Worm (Caenorhabditis elegans) whole organism, L3 larva: ENCODE data around the gene bath-39.

ENCODE experiments used
- R02D3.7 ChIP-seq: fragments of 150-350 bp; optimal IDR thresholded peaks from 2 replicates; lab custom pipeline; 2014; ENCODE audit warnings: missing biosample characterization, missing genetic modification characterization
- aly-2 ChIP-seq: fragments of 150-350 bp; optimal IDR thresholded peaks from 2 replicates; lab custom pipeline; 2014; ENCODE audit warnings: missing biosample characterization, missing genetic modification characterization
- ama-1 ChIP-seq: fragments of 150-350 bp; optimal IDR thresholded peaks from 2 replicates; lab custom pipeline; 2018
- ceh-16 ChIP-seq: sonication (generic microtip); optimal IDR thresholded peaks from 2 replicates; lab custom pipeline; 2017; ENCODE audit warnings: missing biosample characterization, missing genetic modification characterization
- ceh-28 ChIP-seq: fragments of 150-350 bp; optimal IDR thresholded peaks from 2 replicates; lab custom pipeline; 2014; ENCODE audit warnings: missing biosample characterization, missing genetic modification reagents, missing genetic modification characterization
- ceh-82 ChIP-seq: fragments of 150-350 bp; optimal IDR thresholded peaks from 2 replicates; lab custom pipeline; 2014; ENCODE audit warnings: missing biosample characterization, missing genetic modification characterization
- ceh-9 ChIP-seq: sonication (generic microtip); optimal IDR thresholded peaks from 2 replicates; lab custom pipeline; 2018; ENCODE audit warnings: missing biosample characterization, missing genetic modification characterization
- egl-27 ChIP-seq: sonication (generic microtip); optimal IDR thresholded peaks from 4 replicates; lab custom pipeline; 2017; ENCODE audit warnings: missing biosample characterization, missing genetic modification reagents, missing genetic modification characterization
- elt-2 ChIP-seq: sonication (generic microtip); optimal IDR thresholded peaks from 2 replicates; lab custom pipeline; 2016; ENCODE audit warnings: missing genetic modification reagents, mild to moderate bottlenecking, missing genetic modification characterization, missing compliant biosample characterization
- elt-3 ChIP-seq, 3 experiments: fragments of 150-350 bp in 1 of 3; sonication (generic microtip) in 2 of 3; optimal IDR thresholded peaks; 2 replicates in 2 of 3; 4 replicates in 1 of 3; lab custom pipeline; 2014 to 2017; ENCODE audit warnings: missing biosample characterization in 3 of 3, missing genetic modification characterization in 3 of 3
- eor-1 ChIP-seq, 2 experiments: fragments of 150-350 bp; optimal IDR thresholded peaks; 2 replicates each; lab custom pipeline; 2014 to 2018; ENCODE audit warnings: missing biosample characterization in 2 of 2, missing genetic modification characterization in 2 of 2
- fkh-10 ChIP-seq: sonication (generic microtip); optimal IDR thresholded peaks from 2 replicates; lab custom pipeline; 2017; ENCODE audit warnings: missing biosample characterization, missing genetic modification reagents, missing genetic modification characterization
- fkh-2 ChIP-seq: fragments of 150-350 bp; optimal IDR thresholded peaks from 2 replicates; lab custom pipeline; 2014; ENCODE audit warnings: missing biosample characterization, missing genetic modification reagents, missing genetic modification characterization
- hmg-11 ChIP-seq: sonication (generic microtip); optimal IDR thresholded peaks from 2 replicates; lab custom pipeline; 2016; ENCODE audit warnings: missing genetic modification characterization, missing compliant biosample characterization
- jun-1 ChIP-seq: fragments of 150-350 bp; optimal IDR thresholded peaks from 2 replicates; lab custom pipeline; 2014; ENCODE audit warnings: missing biosample characterization, missing genetic modification reagents, missing genetic modification characterization
- lin-15B ChIP-seq: fragments of 150-350 bp; optimal IDR thresholded peaks from 2 replicates; lab custom pipeline; 2014; ENCODE audit warnings: missing biosample characterization, missing genetic modification characterization
- mml-1 ChIP-seq: fragments of 150-350 bp; sonication (generic microtip); optimal IDR thresholded peaks from 3 replicates; lab custom pipeline; 2014; ENCODE audit warnings: missing biosample characterization, missing genetic modification characterization
- nhr-237 ChIP-seq: fragments of 150-350 bp; optimal IDR thresholded peaks from 2 replicates; lab custom pipeline; 2014; ENCODE audit warnings: missing biosample characterization, missing genetic modification characterization
- nhr-25 ChIP-seq: sonication (generic microtip); optimal IDR thresholded peaks from 2 replicates; lab custom pipeline; 2017; ENCODE audit warnings: missing biosample characterization, missing genetic modification characterization
- nhr-43 ChIP-seq: sonication (generic microtip); optimal IDR thresholded peaks from 2 replicates; lab custom pipeline; 2016; ENCODE audit warnings: mild to moderate bottlenecking, missing genetic modification characterization, missing compliant biosample characterization; ENCODE audit not compliant: poor library complexity, severe bottlenecking
- nhr-67 ChIP-seq: fragments of 150-350 bp; optimal IDR thresholded peaks from 2 replicates; lab custom pipeline; 2014; ENCODE audit warnings: missing biosample characterization, missing genetic modification characterization
- nhr-77 ChIP-seq: fragments of 150-350 bp; optimal IDR thresholded peaks from 2 replicates; lab custom pipeline; 2014; ENCODE audit warnings: missing biosample characterization, missing genetic modification characterization
- pha-4 ChIP-seq: fragments of 150-350 bp; optimal IDR thresholded peaks from 2 replicates; lab custom pipeline; 2014; ENCODE audit warnings: missing biosample characterization, missing genetic modification reagents, missing genetic modification characterization
- pqm-1 ChIP-seq: fragments of 150-350 bp; optimal IDR thresholded peaks from 2 replicates; lab custom pipeline; 2017; ENCODE audit warnings: missing biosample characterization, missing genetic modification characterization, inconsistent platforms
- sea-2 ChIP-seq: fragments of 150-350 bp; sonication (generic microtip); optimal IDR thresholded peaks from 4 replicates; lab custom pipeline; 2014; ENCODE audit warnings: missing biosample characterization, missing genetic modification reagents, missing genetic modification characterization
- skn-1 ChIP-seq: fragments of 150-350 bp; optimal IDR thresholded peaks from 2 replicates; lab custom pipeline; 2014; ENCODE audit warnings: missing biosample characterization, missing genetic modification characterization
- tbx-2 ChIP-seq: sonication (generic microtip); optimal IDR thresholded peaks from 2 replicates; lab custom pipeline; 2016; ENCODE audit warnings: mild to moderate bottlenecking, missing genetic modification characterization, missing compliant biosample characterization
- unc-39 ChIP-seq: sonication (generic microtip); optimal IDR thresholded peaks from 4 replicates; lab custom pipeline; 2017; ENCODE audit warnings: missing biosample characterization, missing genetic modification characterization
- ztf-11 ChIP-seq: fragments of 150-350 bp; optimal IDR thresholded peaks from 2 replicates; lab custom pipeline; 2014; ENCODE audit warnings: missing biosample characterization, missing genetic modification characterization

bath-39 gene

DNA sequence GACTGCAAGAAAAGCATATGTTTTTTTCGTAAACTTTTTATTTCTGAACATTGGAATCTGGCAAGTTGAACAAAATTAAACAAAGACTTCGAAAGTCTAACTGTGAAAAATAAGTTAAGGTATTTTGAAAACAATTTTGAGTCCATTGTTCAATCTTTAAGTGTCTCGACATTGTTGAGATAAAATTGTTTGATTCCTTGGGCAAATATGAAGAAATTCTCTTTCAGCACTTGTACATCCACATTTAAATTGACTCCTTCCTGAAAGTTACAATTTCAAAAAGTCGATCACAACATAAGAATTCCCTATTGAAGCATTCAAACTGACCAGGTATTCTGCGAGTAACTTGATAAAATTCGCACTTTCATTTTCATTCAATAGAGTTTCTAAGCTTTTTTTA lies 43.2 kb upstream of the bath-39 start:
- peak; percentile 46 for TF ChIP-seq nhr-43 (tag; lab: Kevin White, UChicago)
- TF ChIP-seq R02D3.7, result no peak
- TF ChIP-seq ceh-82 (tag; lab: Kevin White, UChicago), result peak; percentile 39
- peak; percentile 4 for TF ChIP-seq nhr-25 (tag; lab: Kevin White, UChicago)
- TF ChIP-seq nhr-77 (tag; lab: Kevin White, UChicago), result peak; percentile 79

DNA sequence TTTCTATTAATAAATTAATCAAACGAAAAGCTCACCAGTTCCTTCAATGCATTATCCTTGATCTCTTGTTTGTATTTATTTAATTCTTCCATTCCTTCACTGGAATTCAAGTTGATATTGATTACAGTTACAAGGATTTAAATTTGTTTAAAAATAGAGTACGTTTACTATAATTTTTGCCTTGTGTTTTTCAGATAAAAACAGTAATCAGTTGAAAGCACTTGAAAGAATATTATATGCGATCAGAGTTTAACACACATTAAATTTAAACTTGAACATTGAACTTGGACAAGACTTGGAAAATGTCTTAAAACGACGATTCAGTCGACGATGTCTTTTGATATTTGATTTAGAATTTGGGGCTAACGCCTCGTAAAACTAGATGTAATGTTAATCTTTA lies 41.7 kb upstream of the bath-39 start, which contains the start of gene F53F1.6:
Gene F53F1.6, minus strand, starts transcription at position 101 of the 400 bp plus-strand sequence.
- TF ChIP-seq egl-27 (tag; lab: Kevin White, UChicago), result no peak
- TF ChIP-seq, all 47 proteins: peak for 0

ce11 chrV:13420640-13421039 lies 38.6 kb upstream of the bath-39 start, which contains the start of gene srv-8:
Gene srv-8 (minus strand): TSS chrV:13420740.
- TF ChIP-seq unc-39 (tag; lab: Kevin White, UChicago), result no peak

ce11 chrV:13421697-13422096 lies 37.6 kb upstream of the bath-39 start:
- TF ChIP-seq mml-1 (tag; lab: Kevin White, UChicago) (no peak), jun-1 (tag; lab: Kevin White, UChicago) (peak; percentile 18), ama-1 (lab: Kevin White, UChicago) (no peak), fkh-2 (tag; lab: Kevin White, UChicago) (no peak), pqm-1 (tag; lab: Kevin White, UChicago) (peak; percentile 96), elt-2 (tag; lab: Kevin White, UChicago) (peak; percentile 91)

ce11 chrV:13423045-13423444 lies 36.2 kb upstream of the bath-39 start, which contains the start of gene srv-9:
Gene srv-9 (minus strand): TSS chrV:13423145.
- no peak for TF ChIP-seq skn-1 (tag; lab: Kevin White, UChicago)
- TF ChIP-seq nhr-77 (tag; lab: Kevin White, UChicago), result no peak
- no peak for TF ChIP-seq eor-1 (tag; optimal IDR thresholded peaks at IDR 0.05; lab: Kevin White, UChicago)

ce11 chrV:13423608-13424007 lies 35.7 kb upstream of the bath-39 start, which contains the start of gene srv-10:
Gene srv-10 (plus strand): TSS chrV:13423908.
- TF ChIP-seq fkh-10 (GFP tag; lab: Kevin White, UChicago) (no peak), tbx-2 (tag; lab: Kevin White, UChicago) (no peak), ceh-9 (no peak), ceh-28 (tag; lab: Kevin White, UChicago) (no peak), unc-39 (tag; lab: Kevin White, UChicago) (no peak), ztf-11 (tag; lab: Kevin White, UChicago) (no peak), pha-4 (tag; lab: Kevin White, UChicago) (no peak), ceh-16 (tag; lab: Kevin White, UChicago) (no peak), nhr-77 (tag; lab: Kevin White, UChicago) (no peak), nhr-67 (tag; lab: Kevin White, UChicago) (no peak), hmg-11 (tag; lab: Kevin White, UChicago) (no peak), elt-3 (tag; optimal IDR thresholded peaks at IDR 0.05; lab: Kevin White, UChicago) (no peak), skn-1 (tag; lab: Kevin White, UChicago) (no peak), lin-15B (tag; lab: Kevin White, UChicago) (no peak), aly-2 (tag; lab: Kevin White, UChicago) (no peak), R02D3.7 (no peak)

ce11 chrV:13426764-13427163 lies 32.5 kb upstream of the bath-39 start, which contains the start of gene srd-18:
Gene srd-18 (minus strand): TSS chrV:13426864.
- TF ChIP-seq pqm-1 (tag; lab: Kevin White, UChicago) (no peak), sea-2 (GFP tag; lab: Kevin White, UChicago) (no peak), skn-1 (tag; lab: Kevin White, UChicago) (no peak), nhr-237 (tag; lab: Kevin White, UChicago) (no peak)
